Worm (Caenorhabditis elegans): ENCODE data around the gene EEED8.15.

DNA sequence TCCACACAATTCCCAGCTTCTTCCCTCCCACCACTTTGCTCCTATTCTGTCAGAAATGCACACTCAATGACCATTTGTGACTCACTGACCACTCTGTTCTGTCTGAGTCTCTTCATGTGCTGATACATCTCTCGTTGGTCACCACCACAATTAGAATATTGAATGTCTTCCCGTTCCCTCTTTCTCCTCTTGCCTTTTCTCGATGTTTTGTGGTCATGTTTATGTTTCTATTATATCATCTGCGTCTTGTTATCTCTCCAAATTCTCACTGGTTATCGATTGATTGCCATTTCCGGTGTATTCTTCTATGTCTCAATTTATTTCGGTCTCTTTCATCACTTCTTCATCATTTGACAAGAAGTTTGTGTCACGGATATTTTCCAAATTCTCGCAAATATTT is 41.9 kb downstream of the EEED8.15 start:
- TF ChIP-seq unc-62 (GFP tag; optimal IDR thresholded peaks at IDR 0.05) (peak; percentile 14), snpc-4 (tag; optimal IDR thresholded peaks at IDR 0.05) (no peak)
